Fruit fly (Drosophila melanogaster) whole organism, embryonic: ENCODE measurements around the gene CG7276.
A peak's percentile ranks its signal among the peaks of the same experiment; 100 is the strongest.

ENCODE experiments used
- Abd-B ChIP-seq: fragments of 200-800 bp; sonication (Bioruptor generic); optimal IDR thresholded peaks from 2 replicates; lab custom pipeline; 2018; ENCODE audit warnings: missing biosample characterization, mild to moderate bottlenecking, missing genetic modification characterization, moderate library complexity
- Ada2b ChIP-seq: fragments of 200-800 bp; sonication (Bioruptor generic); IDR thresholded peaks from 2 replicates; pipeline ENCODE4 v1.3.6; 2022; ENCODE audit warnings: missing biosample characterization, missing genetic modification characterization
- Asciz ChIP-seq: fragments of 200-800 bp; sonication (Bioruptor generic); optimal IDR thresholded peaks from 2 replicates; lab custom pipeline; 2017; ENCODE audit warnings: missing biosample characterization, mild to moderate bottlenecking, missing genetic modification characterization, missing genetic modification reagents
- Atf6 ChIP-seq: fragments of 200-800 bp; sonication (Bioruptor generic); IDR thresholded peaks from 2 replicates; pipeline ENCODE4 v1.3.6; 2022; ENCODE audit warnings: missing biosample characterization, missing genetic modification characterization
- Bgb ChIP-seq: fragments of 200-800 bp; sonication (Bioruptor generic); IDR thresholded peaks from 2 replicates; pipeline ENCODE4 v1.3.6; 2022; ENCODE audit warnings: missing biosample characterization, missing genetic modification characterization; ENCODE audit not compliant: partially characterized antibody
- CG11398 ChIP-seq: fragments of 200-800 bp; sonication (Bioruptor generic); optimal IDR thresholded peaks from 2 replicates; lab custom pipeline; 2016; ENCODE audit warnings: missing biosample characterization, missing genetic modification characterization
- CG11456 ChIP-seq: fragments of 200-800 bp; sonication (Bioruptor generic); IDR thresholded peaks from 3 replicates; pipeline ENCODE4 v1.3.6; 2022; ENCODE audit warnings: missing biosample characterization, missing genetic modification characterization
- CG12104 ChIP-seq: fragments of 200-800 bp; sonication (Bioruptor generic); optimal IDR thresholded peaks from 3 replicates; lab custom pipeline; 2016; ENCODE audit warnings: missing biosample characterization, missing genetic modification characterization
- CG12219 ChIP-seq: fragments of 200-800 bp; sonication (Bioruptor generic); optimal IDR thresholded peaks from 3 replicates; lab custom pipeline; 2018; ENCODE audit warnings: missing biosample characterization, mild to moderate bottlenecking, missing genetic modification characterization
- CG12391 ChIP-seq: fragments of 200-800 bp; sonication (Bioruptor generic); optimal IDR thresholded peaks from 3 replicates; lab custom pipeline; 2018; ENCODE audit warnings: missing biosample characterization, mild to moderate bottlenecking, missing genetic modification characterization, moderate library complexity
- CG12769 ChIP-seq: fragments of 200-800 bp; sonication (Bioruptor generic); optimal IDR thresholded peaks from 2 replicates; lab custom pipeline; 2019; ENCODE audit warnings: missing biosample characterization, mild to moderate bottlenecking, missing genetic modification characterization, moderate library complexity
- CG12942 ChIP-seq: fragments of 200-800 bp; sonication (Bioruptor generic); optimal IDR thresholded peaks from 3 replicates; lab custom pipeline; 2016; ENCODE audit warnings: missing biosample characterization, missing genetic modification characterization
- CG13123 ChIP-seq: fragments of 200-800 bp; sonication (Bioruptor generic); optimal IDR thresholded peaks from 2 replicates; lab custom pipeline; 2016; ENCODE audit warnings: missing biosample characterization, missing genetic modification characterization
- CG13287 ChIP-seq: fragments of 200-800 bp; sonication (Bioruptor generic); IDR thresholded peaks from 2 replicates; pipeline ENCODE4 v1.3.6; 2022; ENCODE audit warnings: missing biosample characterization, missing genetic modification characterization; ENCODE audit not compliant: partially characterized antibody
- CG13424 ChIP-seq: fragments of 200-800 bp; sonication (Bioruptor generic); optimal IDR thresholded peaks from 2 replicates; lab custom pipeline; 2019; ENCODE audit warnings: missing biosample characterization, mild to moderate bottlenecking, missing genetic modification characterization, moderate library complexity
- CG14441 ChIP-seq: fragments of 200-800 bp; sonication (Bioruptor generic); IDR thresholded peaks from 2 replicates; pipeline ENCODE4 v1.3.6; 2022; ENCODE audit warnings: missing biosample characterization, missing genetic modification characterization
- CG15696 ChIP-seq: fragments of 200-800 bp; sonication (Bioruptor generic); optimal IDR thresholded peaks from 2 replicates; lab custom pipeline; 2019; ENCODE audit warnings: missing biosample characterization, mild to moderate bottlenecking, missing genetic modification characterization, moderate library complexity
- CG1602 ChIP-seq: fragments of 200-800 bp; sonication (Bioruptor generic); optimal IDR thresholded peaks from 3 replicates; lab custom pipeline; 2016; ENCODE audit warnings: missing biosample characterization, missing genetic modification characterization
- CG16779 ChIP-seq: fragments of 200-800 bp; sonication (Bioruptor generic); IDR thresholded peaks from 2 replicates; pipeline ENCODE4 v1.3.6; 2022; ENCODE audit warnings: missing biosample characterization, missing genetic modification characterization
- CG4404 ChIP-seq: fragments of 200-800 bp; sonication (Bioruptor generic); IDR thresholded peaks from 2 replicates; pipeline ENCODE4 v1.3.6; 2022; ENCODE audit warnings: missing biosample characterization, missing genetic modification characterization
- CG4820 ChIP-seq: fragments of 200-800 bp; sonication (Bioruptor generic); optimal IDR thresholded peaks from 3 replicates; lab custom pipeline; 2016; ENCODE audit warnings: missing biosample characterization, missing genetic modification characterization
- CG8359 ChIP-seq: fragments of 200-800 bp; sonication (Bioruptor generic); optimal IDR thresholded peaks from 2 replicates; lab custom pipeline; 2017; ENCODE audit warnings: missing biosample characterization, mild to moderate bottlenecking, missing genetic modification characterization, borderline replicate concordance
- Deaf1 ChIP-seq: fragments of 200-800 bp; optimal IDR thresholded peaks from 3 replicates; lab custom pipeline; 2019; ENCODE audit warnings: missing biosample characterization, mild to moderate bottlenecking, missing genetic modification characterization, moderate library complexity
- Doc2 ChIP-seq: fragments of 200-800 bp; sonication (Bioruptor generic); IDR thresholded peaks from 2 replicates; pipeline ENCODE4 v1.3.6; 2022; ENCODE audit warnings: missing biosample characterization, missing genetic modification characterization
- Fer1 ChIP-seq: fragments of 200-800 bp; sonication (Bioruptor generic); optimal IDR thresholded peaks from 2 replicates; lab custom pipeline; 2017; ENCODE audit warnings: missing biosample characterization, mild to moderate bottlenecking, missing genetic modification characterization
- Hr39 ChIP-seq: fragments of >200 bp; optimal IDR thresholded peaks from 2 replicates; lab custom pipeline; 2017
- Kr ChIP-seq: fragments of 200-800 bp; sonication (Bioruptor generic); optimal IDR thresholded peaks from 2 replicates; lab custom pipeline; 2017; ENCODE audit warnings: missing biosample characterization, mild to moderate bottlenecking, missing genetic modification characterization
- Mrtf ChIP-seq: fragments of 200-800 bp; sonication (Bioruptor generic); IDR thresholded peaks from 3 replicates; pipeline ENCODE4 v1.3.6; 2022; ENCODE audit warnings: missing biosample characterization, missing genetic modification characterization
- Oli ChIP-seq: fragments of 200-800 bp; sonication (Bioruptor generic); optimal IDR thresholded peaks from 2 replicates; lab custom pipeline; 2018; ENCODE audit warnings: missing biosample characterization, mild to moderate bottlenecking, missing genetic modification characterization, moderate library complexity
- Rx ChIP-seq: fragments of 200-800 bp; sonication (Bioruptor generic); IDR thresholded peaks from 2 replicates; pipeline ENCODE4 v1.3.6; 2022; ENCODE audit warnings: missing biosample characterization, missing genetic modification characterization
- Xbp1 ChIP-seq: fragments of 200-800 bp; sonication (Bioruptor generic); optimal IDR thresholded peaks from 3 replicates; lab custom pipeline; 2016; ENCODE audit warnings: missing biosample characterization, mild to moderate bottlenecking, missing genetic modification characterization
- abd-A ChIP-seq: fragments of 200-800 bp; sonication (Bioruptor generic); optimal IDR thresholded peaks from 3 replicates; lab custom pipeline; 2019; ENCODE audit warnings: missing biosample characterization, mild to moderate bottlenecking, missing genetic modification characterization, moderate library complexity
- bigmax ChIP-seq: fragments of 200-800 bp; sonication (Bioruptor generic); optimal IDR thresholded peaks from 2 replicates; lab custom pipeline; 2018; ENCODE audit warnings: missing biosample characterization, mild to moderate bottlenecking, missing genetic modification characterization
- bsh ChIP-seq, 2 experiments: fragments of 200-800 bp; sonication (Bioruptor generic); optimal IDR thresholded peaks; 2 replicates each; lab custom pipeline; 2017 to 2018; ENCODE audit warnings: mild to moderate bottlenecking in 2 of 2, missing biosample characterization in 2 of 2, missing genetic modification characterization in 2 of 2, moderate library complexity in 1 of 2
- chm ChIP-seq: fragments of 200-800 bp; sonication (Bioruptor generic); IDR thresholded peaks from 2 replicates; pipeline ENCODE4 v1.3.6; 2022; ENCODE audit warnings: missing biosample characterization, missing genetic modification characterization
- chn ChIP-seq: fragments of 200-800 bp; sonication (Bioruptor generic); optimal IDR thresholded peaks from 2 replicates; lab custom pipeline; 2016; ENCODE audit warnings: missing biosample characterization, missing genetic modification characterization
- corto ChIP-seq: fragments of 200-800 bp; sonication (Bioruptor generic); optimal IDR thresholded peaks from 2 replicates; lab custom pipeline; 2016; ENCODE audit warnings: missing biosample characterization, mild to moderate bottlenecking, missing genetic modification characterization, moderate library complexity
- dimm ChIP-seq: fragments of 200-800 bp; sonication (Bioruptor generic); IDR thresholded peaks from 2 replicates; pipeline ENCODE4 v1.3.6; 2022; ENCODE audit warnings: missing biosample characterization, missing genetic modification characterization
- dmrt11E ChIP-seq: fragments of 200-800 bp; sonication (Bioruptor generic); optimal IDR thresholded peaks from 3 replicates; lab custom pipeline; 2018; ENCODE audit warnings: missing biosample characterization, mild to moderate bottlenecking, missing genetic modification characterization, moderate library complexity
- dmrt99B ChIP-seq: fragments of 200-800 bp; sonication (Bioruptor generic); optimal IDR thresholded peaks from 2 replicates; lab custom pipeline; 2018; ENCODE audit warnings: missing biosample characterization, mild to moderate bottlenecking, missing genetic modification characterization, moderate library complexity
- kah ChIP-seq: fragments of 200-800 bp; sonication (Bioruptor generic); optimal IDR thresholded peaks from 2 replicates; lab custom pipeline; 2018; ENCODE audit warnings: missing biosample characterization, mild to moderate bottlenecking, missing genetic modification characterization
- phol ChIP-seq: fragments of 200-800 bp; sonication (Bioruptor generic); optimal IDR thresholded peaks from 3 replicates; lab custom pipeline; 2018; ENCODE audit warnings: missing biosample characterization, mild to moderate bottlenecking, missing genetic modification characterization, moderate library complexity
- prd ChIP-seq, 3 experiments: fragments of >200 bp in 2 of 3; fragments of 200-800 bp in 1 of 3; sonication (Bioruptor generic) in 1 of 3; optimal IDR thresholded peaks in 2 of 3; IDR thresholded peaks in 1 of 3; 2 replicates in 2 of 3; 3 replicates in 1 of 3; pipeline versions ENCODE4 v1.3.6 to Lab custom; 2017 to 2022; ENCODE audit warnings: missing biosample characterization in 1 of 3, missing genetic modification characterization in 1 of 3
- pum ChIP-seq: fragments of 200-800 bp; sonication (Bioruptor generic); optimal IDR thresholded peaks from 2 replicates; lab custom pipeline; 2016; ENCODE audit warnings: missing biosample characterization, missing genetic modification characterization
- pzg ChIP-seq: fragments of 200-800 bp; sonication (Bioruptor generic); optimal IDR thresholded peaks from 3 replicates; lab custom pipeline; 2018; ENCODE audit warnings: missing biosample characterization, mild to moderate bottlenecking, missing genetic modification characterization, moderate library complexity
- row ChIP-seq: fragments of 200-800 bp; sonication (Bioruptor generic); IDR thresholded peaks from 3 replicates; pipeline ENCODE4 v1.3.6; 2022; ENCODE audit warnings: missing biosample characterization, missing genetic modification characterization
- sob ChIP-seq: fragments of 200-800 bp; sonication (Bioruptor generic); IDR thresholded peaks from 2 replicates; pipeline ENCODE4 v1.3.6; 2022; ENCODE audit warnings: missing biosample characterization, missing genetic modification characterization
- sug ChIP-seq: fragments of 200-800 bp; optimal IDR thresholded peaks from 2 replicates; lab custom pipeline; 2019; ENCODE audit warnings: missing biosample characterization, mild to moderate bottlenecking, missing genetic modification characterization, moderate library complexity
- wdn ChIP-seq: fragments of 200-800 bp; sonication (Bioruptor generic); IDR thresholded peaks from 2 replicates; pipeline ENCODE4 v1.3.6; 2022; ENCODE audit warnings: missing biosample characterization, missing genetic modification characterization

The CG7276 gene

DNA sequence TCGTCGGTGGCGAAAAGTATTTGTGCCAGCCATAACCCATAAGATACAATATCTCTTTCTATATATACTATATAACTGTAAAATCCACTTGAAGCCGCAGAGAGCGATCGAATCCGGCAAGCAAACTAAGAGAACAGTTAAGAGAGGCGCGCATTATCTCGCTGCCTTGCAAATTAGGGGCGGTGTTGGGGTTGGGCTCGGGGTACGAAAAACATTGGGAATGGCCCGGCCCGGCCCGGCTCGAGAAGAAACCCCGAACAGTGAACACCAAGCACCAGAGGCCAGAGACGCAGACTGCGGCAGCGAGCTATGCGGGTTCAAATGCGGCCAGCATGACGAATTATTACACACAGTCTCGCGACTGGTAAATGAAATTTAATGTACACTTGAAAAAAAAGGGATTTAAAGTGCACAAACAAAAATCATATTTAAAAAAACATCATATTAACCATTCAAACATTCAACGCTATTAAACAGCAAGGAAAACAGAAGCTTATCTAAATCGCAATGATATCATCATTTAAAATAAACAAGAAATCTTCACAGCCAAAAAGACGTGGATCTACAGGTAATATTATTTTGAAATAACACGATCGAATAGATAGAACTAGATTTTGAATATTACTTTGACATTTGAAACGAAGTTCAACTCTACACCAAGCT is 34.5 kb downstream of the CG7276 start:
- TF ChIP-seq Fer1 (GFP tag; lab: Kevin White, UChicago), result no peak
- TF ChIP-seq Deaf1 (tag; lab: Kevin White, UChicago), result peak; percentile 69
- peak; percentile 25; the same call in 1 of the 2 replicates for TF ChIP-seq CG13287 (GFP tag; lab: Robert Waterston, UW)
- 0 out of 3 replicates have a peak, but pooled peaks have one; percentile 43 for TF ChIP-seq CG11456 (GFP tag; lab: Robert Waterston, UW)
- TF ChIP-seq dmrt99B, result peak; percentile 63
- TF ChIP-seq Hr39, result no peak
- no peak for TF ChIP-seq CG13424 (tag; lab: Kevin White, UChicago)
- no peak for TF ChIP-seq Doc2
- peak; percentile 14 for TF ChIP-seq sug (tag; lab: Kevin White, UChicago)
- no peak for TF ChIP-seq CG12942 (GFP tag; lab: Kevin White, UChicago)
- TF ChIP-seq Atf6 (GFP tag; lab: Robert Waterston, UW), result peak; percentile 52; the same call in 1 of the 2 replicates
- TF ChIP-seq Oli (tag; lab: Kevin White, UChicago), result peak; percentile 25
- no peak for TF ChIP-seq dmrt11E (tag; lab: Kevin White, UChicago)
- TF ChIP-seq CG12104 (GFP tag; lab: Kevin White, UChicago), result peak; percentile 63
- peak; percentile 44 for TF ChIP-seq CG4820 (GFP tag; lab: Kevin White, UChicago)
- no peak for TF ChIP-seq CG8359 (GFP tag; lab: Kevin White, UChicago)
- TF ChIP-seq row, result peak; percentile 48
- peak; percentile 3 for TF ChIP-seq Xbp1 (GFP tag; lab: Kevin White, UChicago)
- peak; percentile 68 for TF ChIP-seq CG12769
- TF ChIP-seq CG14441 (GFP tag; lab: Robert Waterston, UW), result peak; percentile 63
- no peak for TF ChIP-seq Mrtf (GFP tag; lab: Robert Waterston, UW)
- peak in 1 of 2 experiments; percentile 15 for TF ChIP-seq bsh (GFP tag; optimal IDR thresholded peaks at IDR 0.05; lab: Kevin White, UChicago)
- no peak for TF ChIP-seq corto (GFP tag; lab: Kevin White, UChicago)
- TF ChIP-seq prd (optimal IDR thresholded peaks at IDR 0.05; lab: Kevin White, UChicago), result no peak
- TF ChIP-seq prd (GFP tag; IDR thresholded peaks at IDR 0.05; lab: Robert Waterston, UW), result peak; percentile 70
- TF ChIP-seq Ada2b (GFP tag; lab: Robert Waterston, UW), result peak; percentile 59
- TF ChIP-seq pum, result no peak
- TF ChIP-seq Bgb (GFP tag; lab: Robert Waterston, UW), result peak; percentile 32; the same call in 1 of the 2 replicates
- TF ChIP-seq Rx (GFP tag; lab: Robert Waterston, UW), result peak; percentile 46
- TF ChIP-seq chm (GFP tag; lab: Robert Waterston, UW), result peak; percentile 23; the same call in 1 of the 2 replicates
- TF ChIP-seq wdn (GFP tag; lab: Robert Waterston, UW), result 0 out of 2 replicates have a peak, but pooled peaks have one; percentile 5
- peak; percentile 10 for TF ChIP-seq abd-A (tag; lab: Kevin White, UChicago)
- TF ChIP-seq pzg (GFP tag; lab: Kevin White, UChicago), result no peak
- TF ChIP-seq bigmax, result no peak
- TF ChIP-seq kah (GFP tag; lab: Kevin White, UChicago), result no peak
- TF ChIP-seq Abd-B (GFP tag; lab: Kevin White, UChicago), result peak; percentile 15
- TF ChIP-seq CG12219 (GFP tag; lab: Kevin White, UChicago), result no peak
- peak; percentile 74 for TF ChIP-seq phol (tag; lab: Kevin White, UChicago)
- no peak for TF ChIP-seq CG11398
- no peak for TF ChIP-seq CG12391 (tag; lab: Kevin White, UChicago)
- peak; percentile 6 for TF ChIP-seq Asciz (GFP tag; lab: Kevin White, UChicago)
- 0 out of 2 replicates have a peak, but pooled peaks have one; percentile 23 for TF ChIP-seq dimm (GFP tag; lab: Robert Waterston, UW)
- no peak for TF ChIP-seq chn (GFP tag; lab: Kevin White, UChicago)
- TF ChIP-seq CG1602 (GFP tag; lab: Kevin White, UChicago), result no peak
- TF ChIP-seq Kr, result no peak
- no peak for TF ChIP-seq CG16779 (GFP tag; lab: Robert Waterston, UW)
- TF ChIP-seq CG15696 (tag; lab: Kevin White, UChicago), result no peak
- TF ChIP-seq CG13123 (GFP tag; lab: Kevin White, UChicago), result no peak
- peak; percentile 24; the same call in 1 of the 2 replicates for TF ChIP-seq CG4404 (GFP tag; lab: Robert Waterston, UW)
- TF ChIP-seq sob (GFP tag; lab: Robert Waterston, UW), result 0 out of 2 replicates have a peak, but pooled peaks have one; percentile 34
